Fruit fly (Drosophila melanogaster) whole organism, prepupa: Measurements from ENCODE around the gene CG14072.

Source experiments
- CG10631 ChIP-seq: fragments of 200-800 bp; sonication (Bioruptor generic); optimal IDR thresholded peaks from 2 replicates; lab custom pipeline; 2016; ENCODE audit warnings: missing biosample characterization, missing genetic modification characterization
- CG11762 ChIP-seq: fragments of 200-800 bp; sonication (Bioruptor generic); optimal IDR thresholded peaks from 3 replicates; lab custom pipeline; 2016; ENCODE audit warnings: missing biosample characterization, missing genetic modification characterization; ENCODE audit not compliant: insufficient read depth
- CG11902 ChIP-seq: fragments of 200-800 bp; sonication (Bioruptor generic); optimal IDR thresholded peaks from 3 replicates; lab custom pipeline; 2016; ENCODE audit warnings: missing biosample characterization, missing genetic modification characterization
- CG16779 ChIP-seq: fragments of 200-800 bp; sonication (Bioruptor generic); optimal IDR thresholded peaks from 3 replicates; lab custom pipeline; 2017; ENCODE audit warnings: missing biosample characterization, mild to moderate bottlenecking, missing genetic modification characterization
- CG3032 ChIP-seq: fragments of 200-800 bp; optimal IDR thresholded peaks from 2 replicates; lab custom pipeline; 2019; ENCODE audit warnings: missing biosample characterization, mild to moderate bottlenecking, missing genetic modification characterization, moderate library complexity
- CG31627 ChIP-seq: fragments of 200-800 bp; sonication (Bioruptor generic); optimal IDR thresholded peaks from 3 replicates; lab custom pipeline; 2016; ENCODE audit warnings: missing biosample characterization, missing genetic modification characterization
- CG32006 ChIP-seq: fragments of 200-800 bp; sonication (Bioruptor generic); optimal IDR thresholded peaks from 3 replicates; lab custom pipeline; 2017; ENCODE audit warnings: missing biosample characterization, mild to moderate bottlenecking, missing genetic modification characterization
- CG3919 ChIP-seq: fragments of 200-800 bp; sonication (Bioruptor generic); optimal IDR thresholded peaks from 3 replicates; lab custom pipeline; 2016; ENCODE audit warnings: missing biosample characterization, missing genetic modification characterization
- CG4318 ChIP-seq: fragments of 200-800 bp; sonication (Bioruptor generic); optimal IDR thresholded peaks from 3 replicates; lab custom pipeline; 2017; ENCODE audit warnings: missing biosample characterization, mild to moderate bottlenecking, missing genetic modification characterization
- CG6163 ChIP-seq: fragments of 200-800 bp; sonication (Bioruptor generic); IDR thresholded peaks from 3 replicates; pipeline ENCODE4 v1.3.6; 2022; ENCODE audit warnings: missing biosample characterization, missing genetic modification characterization
- CG6276 ChIP-seq: fragments of 200-800 bp; sonication (Bioruptor generic); optimal IDR thresholded peaks from 2 replicates; lab custom pipeline; 2017; ENCODE audit warnings: missing biosample characterization, mild to moderate bottlenecking, missing genetic modification characterization
- CG6792 ChIP-seq: fragments of 200-800 bp; sonication (Bioruptor generic); optimal IDR thresholded peaks from 3 replicates; lab custom pipeline; 2016; ENCODE audit warnings: missing biosample characterization, missing genetic modification characterization
- CG6854 ChIP-seq: fragments of 200-800 bp; sonication (Bioruptor generic); optimal IDR thresholded peaks from 2 replicates; lab custom pipeline; 2017; ENCODE audit warnings: missing biosample characterization, mild to moderate bottlenecking, missing genetic modification characterization
- CG7368 ChIP-seq: fragments of 200-800 bp; sonication (Bioruptor generic); optimal IDR thresholded peaks from 3 replicates; lab custom pipeline; 2016; ENCODE audit warnings: missing biosample characterization, missing genetic modification characterization
- CG8319 ChIP-seq: fragments of 200-800 bp; sonication (Bioruptor generic); optimal IDR thresholded peaks from 3 replicates; lab custom pipeline; 2016; ENCODE audit warnings: missing biosample characterization, missing genetic modification characterization
- CG8632 ChIP-seq: fragments of 200-800 bp; sonication (Bioruptor generic); optimal IDR thresholded peaks from 3 replicates; lab custom pipeline; 2016; ENCODE audit warnings: missing biosample characterization, missing genetic modification characterization
- CG9139 ChIP-seq: fragments of 200-800 bp; sonication (Bioruptor generic); optimal IDR thresholded peaks from 3 replicates; lab custom pipeline; 2017; ENCODE audit warnings: missing biosample characterization, mild to moderate bottlenecking, missing genetic modification characterization
- Eip75B ChIP-seq: fragments of 200-800 bp; sonication (Bioruptor generic); optimal IDR thresholded peaks from 3 replicates; lab custom pipeline; 2016; ENCODE audit warnings: missing biosample characterization, missing genetic modification characterization
- Eip78C ChIP-seq: fragments of 200-800 bp; sonication (Bioruptor generic); peaks from one replicate; lab custom pipeline; 2016; ENCODE audit warnings: missing biosample characterization, missing genetic modification characterization
- Eip93F ChIP-seq: fragments of 200-800 bp; sonication (Bioruptor generic); optimal IDR thresholded peaks from 2 replicates; lab custom pipeline; 2016; ENCODE audit warnings: missing biosample characterization, mild to moderate bottlenecking, missing genetic modification characterization
- Ets21C ChIP-seq: fragments of 200-800 bp; sonication (Bioruptor generic); optimal IDR thresholded peaks from 3 replicates; lab custom pipeline; 2016; ENCODE audit warnings: missing biosample characterization, missing genetic modification characterization
- Ets96B ChIP-seq: fragments of 200-800 bp; optimal IDR thresholded peaks from 2 replicates; lab custom pipeline; 2019; ENCODE audit warnings: missing biosample characterization, mild to moderate bottlenecking, missing genetic modification characterization, moderate library complexity
- Gug ChIP-seq: fragments of 200-800 bp; sonication (Bioruptor generic); IDR thresholded peaks from 2 replicates; pipeline ENCODE4 v1.3.6; 2022; ENCODE audit warnings: missing biosample characterization, missing genetic modification characterization
- Hr38 ChIP-seq: sonication (Bioruptor generic); optimal IDR thresholded peaks from 2 replicates; lab custom pipeline; 2016; ENCODE audit warnings: missing biosample characterization, missing genetic modification characterization
- Hr39 ChIP-seq: fragments of 200-800 bp; sonication (Bioruptor generic); optimal IDR thresholded peaks from 2 replicates; lab custom pipeline; 2016; ENCODE audit warnings: missing biosample characterization, missing genetic modification characterization
- Hr4 ChIP-seq: fragments of 200-800 bp; sonication (Bioruptor generic); optimal IDR thresholded peaks from 3 replicates; lab custom pipeline; 2016; ENCODE audit warnings: missing biosample characterization, missing genetic modification characterization
- Lpt ChIP-seq: fragments of 200-800 bp; sonication (Bioruptor generic); optimal IDR thresholded peaks from 3 replicates; lab custom pipeline; 2016; ENCODE audit warnings: missing biosample characterization, missing genetic modification characterization
- OdsH ChIP-seq: fragments of 200-800 bp; sonication (Bioruptor generic); optimal IDR thresholded peaks from 3 replicates; lab custom pipeline; 2016; ENCODE audit warnings: missing biosample characterization, missing genetic modification characterization
- Sox102F ChIP-seq: fragments of 200-800 bp; sonication (Bioruptor generic); optimal IDR thresholded peaks from 2 replicates; lab custom pipeline; 2016; ENCODE audit warnings: missing biosample characterization, mild to moderate bottlenecking, missing genetic modification characterization
- Sox14 ChIP-seq: fragments of 200-800 bp; sonication (Bioruptor generic); optimal IDR thresholded peaks from 3 replicates; lab custom pipeline; 2016; ENCODE audit warnings: missing biosample characterization, missing genetic modification characterization
- Sox15 ChIP-seq: fragments of 200-800 bp; sonication (Bioruptor generic); optimal IDR thresholded peaks from 3 replicates; lab custom pipeline; 2016; ENCODE audit warnings: missing biosample characterization, missing genetic modification characterization
- cyc ChIP-seq: fragments of 200-800 bp; sonication (Bioruptor generic); optimal IDR thresholded peaks from 3 replicates; lab custom pipeline; 2016; ENCODE audit warnings: missing biosample characterization, missing genetic modification characterization
- dac ChIP-seq: fragments of 200-800 bp; sonication (Bioruptor generic); optimal IDR thresholded peaks from 2 replicates; lab custom pipeline; 2017; ENCODE audit warnings: missing biosample characterization, mild to moderate bottlenecking, missing genetic modification characterization
- dsx ChIP-seq: fragments of 200-800 bp; optimal IDR thresholded peaks from 3 replicates; lab custom pipeline; 2019; ENCODE audit warnings: missing biosample characterization, mild to moderate bottlenecking, missing genetic modification characterization, moderate library complexity; ENCODE audit not compliant: poor library complexity, severe bottlenecking
- fd59A ChIP-seq: fragments of 200-800 bp; sonication (Bioruptor generic); optimal IDR thresholded peaks from 2 replicates; lab custom pipeline; 2017; ENCODE audit warnings: missing biosample characterization, mild to moderate bottlenecking, missing genetic modification characterization, missing genetic modification reagents
- fd85E ChIP-seq: fragments of 200-800 bp; sonication (Bioruptor generic); optimal IDR thresholded peaks from 3 replicates; lab custom pipeline; 2016; ENCODE audit warnings: missing biosample characterization, missing genetic modification characterization
- lz ChIP-seq: fragments of 200-800 bp; sonication (Bioruptor generic); optimal IDR thresholded peaks from 3 replicates; lab custom pipeline; 2016; ENCODE audit warnings: missing biosample characterization, missing genetic modification characterization
- net ChIP-seq: fragments of 200-800 bp; sonication (Bioruptor generic); optimal IDR thresholded peaks from 3 replicates; lab custom pipeline; 2016; ENCODE audit warnings: missing biosample characterization, missing genetic modification characterization
- salr ChIP-seq, 2 experiments: fragments of 200-800 bp; sonication (Bioruptor generic); optimal IDR thresholded peaks; 3 replicates each; lab custom pipeline; 2016 to 2018; ENCODE audit warnings: missing biosample characterization in 2 of 2, missing genetic modification characterization in 2 of 2, mild to moderate bottlenecking in 1 of 2
- ss ChIP-seq, 2 experiments: fragments of 200-800 bp; sonication (Bioruptor generic); optimal IDR thresholded peaks; 2 replicates in 1 of 2; 3 replicates in 1 of 2; lab custom pipeline; 2017 to 2018; ENCODE audit warnings: mild to moderate bottlenecking in 2 of 2, missing biosample characterization in 2 of 2, missing genetic modification characterization in 2 of 2, moderate library complexity in 1 of 2
- topi ChIP-seq: fragments of 200-800 bp; sonication (Bioruptor generic); optimal IDR thresholded peaks from 3 replicates; lab custom pipeline; 2016; ENCODE audit warnings: missing biosample characterization, missing genetic modification characterization
- vri ChIP-seq: fragments of 200-800 bp; sonication (Bioruptor generic); optimal IDR thresholded peaks from 3 replicates; lab custom pipeline; 2016; ENCODE audit warnings: missing biosample characterization, mild to moderate bottlenecking, missing genetic modification characterization

The CG14072 gene

DNA sequence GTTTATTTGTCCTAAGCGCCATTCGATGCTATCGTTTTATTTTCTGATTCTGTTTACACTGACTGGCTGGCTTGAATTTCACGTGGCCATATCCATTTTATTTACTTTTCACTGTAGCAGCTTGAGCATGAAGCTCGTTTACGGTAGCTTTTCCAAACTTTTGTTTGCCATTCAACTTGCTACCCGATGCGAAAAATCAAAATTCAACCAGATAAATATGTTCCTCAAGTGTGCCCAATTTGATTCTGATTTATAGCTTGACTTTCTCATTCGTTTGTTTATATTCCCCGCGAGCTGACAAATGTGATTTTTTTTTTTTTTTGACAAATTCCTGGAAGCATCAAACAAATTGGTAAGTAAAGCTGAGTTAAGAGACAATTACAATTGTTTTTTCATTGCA lies at the start of gene CG14072:
CG14072 (plus strand) TSS at position 301 of the 400 bp plus-strand sequence.
- no peak for TF ChIP-seq CG31627 (GFP tag; lab: Kevin White, UChicago)
- TF ChIP-seq lz: no peak
- TF ChIP-seq vri: no peak
- no peak for TF ChIP-seq Ets21C (GFP tag; lab: Kevin White, UChicago)
- TF ChIP-seq CG8632 (GFP tag; lab: Kevin White, UChicago): no peak
- no peak for TF ChIP-seq CG6792
- TF ChIP-seq Sox14: no peak

DNA sequence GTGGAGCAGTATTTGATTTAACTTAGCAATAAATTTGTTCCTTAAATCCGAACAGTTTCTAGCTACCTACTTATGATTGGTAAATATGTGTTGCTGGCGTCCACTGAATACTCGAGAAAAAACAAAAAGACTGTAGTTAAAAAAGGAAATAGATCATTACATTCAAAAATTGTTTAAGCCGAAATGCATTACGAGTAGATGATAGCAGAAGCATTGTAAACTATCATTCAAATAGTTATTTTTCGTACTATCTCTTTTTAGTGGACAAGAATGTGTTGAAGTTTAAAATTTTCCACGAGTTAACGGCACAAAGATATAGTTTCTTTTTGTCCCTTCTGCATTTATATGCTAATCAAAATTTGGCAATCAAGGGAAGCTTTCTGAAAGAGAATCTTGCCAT lies 47.6 kb upstream of the CG14072 start, which contains the start of gene CG14071:
CG14071 (minus strand) TSS at position 101 of the 400 bp plus-strand sequence.
- TF ChIP-seq CG6276 (no peak), fd59A (GFP tag; lab: Kevin White, UChicago) (no peak), dac (no peak), OdsH (no peak), CG31627 (GFP tag; lab: Kevin White, UChicago) (no peak), lz (no peak)

DNA sequence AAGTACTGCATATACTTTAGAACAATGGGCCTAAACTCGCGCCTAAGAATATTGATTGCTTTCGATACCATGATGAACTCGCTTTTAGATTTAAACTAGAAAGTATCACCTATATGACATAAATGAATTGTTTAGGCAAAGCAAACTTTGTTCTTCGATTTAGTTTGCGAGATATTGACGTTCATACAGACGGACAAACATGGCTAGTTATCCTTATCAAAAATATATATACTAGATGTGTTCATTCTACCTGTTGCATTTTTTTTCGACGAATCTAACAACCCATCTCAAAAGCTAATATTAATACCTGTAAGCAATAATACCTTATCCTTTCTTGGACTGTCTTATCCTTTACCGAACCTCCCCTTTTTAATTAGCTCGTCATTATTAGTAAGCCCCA lies 34.8 kb upstream of the CG14072 start, which contains the start of gene CG14070:
CG14070 (minus strand) TSS at position 101 of the 400 bp plus-strand sequence.
- TF ChIP-seq CG8632 (GFP tag; lab: Kevin White, UChicago): no peak
- no peak for TF ChIP-seq Lpt (GFP tag; lab: Kevin White, UChicago)
- no peak for TF ChIP-seq CG10631 (GFP tag; lab: Kevin White, UChicago)
- TF ChIP-seq CG11902: no peak
- TF ChIP-seq CG11762 (GFP tag; lab: Kevin White, UChicago): no peak
- TF ChIP-seq CG9139 (GFP tag; lab: Kevin White, UChicago): no peak
- no peak for TF ChIP-seq Hr39 (GFP tag; lab: Kevin White, UChicago)
- TF ChIP-seq Sox102F (GFP tag; lab: Kevin White, UChicago): no peak
- no peak for TF ChIP-seq CG4318 (GFP tag; lab: Kevin White, UChicago)
- no peak for TF ChIP-seq Eip75B
- no peak for TF ChIP-seq CG3032
- TF ChIP-seq cyc: no peak
- TF ChIP-seq Gug (GFP tag; lab: Robert Waterston, UW): no peak
- no peak for TF ChIP-seq Hr4
- no peak for TF ChIP-seq CG6792
- TF ChIP-seq topi: no peak
- TF ChIP-seq CG8319: no peak
- no peak for TF ChIP-seq OdsH
- no peak for TF ChIP-seq CG16779 (tag; lab: Kevin White, UChicago)

DNA sequence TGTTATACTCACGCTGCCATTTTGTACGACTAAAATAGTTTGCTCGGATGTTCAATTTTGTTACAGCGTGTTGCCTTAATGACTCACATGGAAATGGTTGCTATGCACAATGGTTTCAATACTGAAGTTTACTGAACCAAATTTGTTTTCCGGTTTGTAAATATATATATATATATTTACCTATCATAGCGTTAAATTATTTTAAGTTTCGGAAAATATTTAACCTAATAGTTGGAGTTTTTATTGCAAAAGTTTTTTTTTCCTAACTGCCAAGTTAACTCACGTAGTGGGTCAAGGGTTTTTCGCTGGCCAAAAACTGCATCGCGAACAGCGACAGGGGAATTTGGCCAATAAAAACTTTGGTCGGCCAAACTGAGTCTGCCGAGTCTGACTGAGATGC lies 27.7 kb upstream of the CG14072 start, which contains the start of gene CG7309:
CG7309 (minus strand) TSS at position 101 of the 400 bp plus-strand sequence.
- TF ChIP-seq Ets96B (tag; lab: Kevin White, UChicago): no peak
- no peak for TF ChIP-seq CG10631 (GFP tag; lab: Kevin White, UChicago)
- no peak for TF ChIP-seq ss (GFP tag; optimal IDR thresholded peaks at IDR 0.05; lab: Kevin White, UChicago)
- no peak for TF ChIP-seq Eip93F (GFP tag; lab: Kevin White, UChicago)
- TF ChIP-seq Eip78C (GFP tag; lab: Kevin White, UChicago): no peak
- no peak for TF ChIP-seq OdsH
- no peak for TF ChIP-seq dsx
- no peak for TF ChIP-seq Hr38 (GFP tag; lab: Kevin White, UChicago)
- no peak for TF ChIP-seq dac
- TF ChIP-seq CG6163 (GFP tag; lab: Robert Waterston, UW): no peak
- no peak for TF ChIP-seq Ets21C (GFP tag; lab: Kevin White, UChicago)
- TF ChIP-seq Lpt (GFP tag; lab: Kevin White, UChicago): no peak
- no peak for TF ChIP-seq Hr4
- TF ChIP-seq Sox14: no peak
- TF ChIP-seq Gug (GFP tag; lab: Robert Waterston, UW): no peak

DNA sequence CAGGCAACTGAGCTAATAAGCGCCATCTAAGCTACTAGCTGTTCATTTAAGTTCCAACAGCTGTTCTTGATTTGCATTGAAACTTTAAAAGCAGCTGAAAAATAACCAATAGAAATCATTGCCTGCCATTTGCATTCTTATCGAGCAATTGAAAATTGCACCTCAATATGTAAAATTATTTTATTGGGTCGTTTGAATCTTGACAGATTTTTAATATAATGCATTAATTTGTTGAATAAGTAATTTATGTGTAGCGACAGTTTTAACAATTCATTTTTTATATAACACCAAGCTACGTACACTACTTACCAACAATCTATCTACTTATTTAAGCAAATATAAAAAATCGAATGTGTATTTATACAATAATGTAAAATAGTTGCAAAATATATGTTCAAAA lies 25.9 kb upstream of the CG14072 start, which contains the start of gene CG14069:
CG14069 (minus strand) TSS at position 101 of the 400 bp plus-strand sequence.
- TF ChIP-seq fd85E (GFP tag; lab: Kevin White, UChicago) (no peak), CG6163 (GFP tag; lab: Robert Waterston, UW) (no peak), CG3919 (GFP tag; lab: Kevin White, UChicago) (no peak), Eip93F (GFP tag; lab: Kevin White, UChicago) (no peak), CG6276 (no peak), salr (GFP tag; optimal IDR thresholded peaks at IDR 0.05; lab: Kevin White, UChicago) (no peak), Sox15 (GFP tag; lab: Kevin White, UChicago) (no peak), CG7368 (GFP tag; lab: Kevin White, UChicago) (no peak), net (GFP tag; lab: Kevin White, UChicago) (no peak), Hr38 (GFP tag; lab: Kevin White, UChicago) (no peak), CG32006 (GFP tag; lab: Kevin White, UChicago) (no peak), CG8632 (GFP tag; lab: Kevin White, UChicago) (no peak), Sox14 (no peak), CG6854 (GFP tag; lab: Kevin White, UChicago) (no peak)
